Worm (Caenorhabditis elegans): ENCODE data around the gene F10E9.7.

DNA sequence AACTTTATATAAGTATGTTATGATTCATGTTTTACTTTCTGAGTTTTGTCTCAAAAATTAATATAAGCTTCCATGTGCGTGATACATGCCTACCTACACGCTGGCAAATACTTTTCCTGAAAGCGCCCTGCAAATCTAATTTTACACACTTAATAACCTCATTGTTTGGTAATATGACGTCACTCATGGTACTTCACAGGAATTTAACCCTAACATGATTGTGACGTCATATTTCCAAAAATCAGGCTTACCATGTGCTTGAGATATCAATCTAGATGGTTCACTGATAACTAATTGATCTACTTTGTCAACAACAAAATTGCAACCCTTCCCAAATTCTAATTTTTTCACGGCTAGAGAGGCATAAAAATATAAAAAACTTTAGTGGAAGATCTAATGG is 3.8 kb downstream of the F10E9.7 start:
- TF ChIP-seq madf-2 (tag; optimal IDR thresholded peaks at IDR 0.05) (no peak), ceh-19 (GFP tag; optimal IDR thresholded peaks at IDR 0.05) (no peak), ceh-31 (tag; optimal IDR thresholded peaks at IDR 0.05) (no peak), ama-1 (optimal IDR thresholded peaks at IDR 0.05) (no peak)
